Fruit fly (Drosophila melanogaster) whole organism, embryonic: ENCODE results near the gene CG6168.

Source experiments
- BEAF-32 ChIP-seq: fragments of 200-800 bp; sonication (Bioruptor generic); optimal IDR thresholded peaks from 3 replicates; lab custom pipeline; 2017; ENCODE audit warnings: missing biosample characterization, missing genetic modification characterization, mild to moderate bottlenecking, moderate library complexity, missing genetic modification reagents
- Blimp-1 ChIP-seq: fragments of 200-800 bp; sonication (Bioruptor generic); optimal IDR thresholded peaks from 3 replicates; lab custom pipeline; 2018; ENCODE audit warnings: missing biosample characterization, missing genetic modification characterization, mild to moderate bottlenecking, moderate library complexity, missing genetic modification reagents
- CG10147 ChIP-seq: fragments of 200-800 bp; sonication (Bioruptor generic); optimal IDR thresholded peaks from 2 replicates; lab custom pipeline; 2019; ENCODE audit warnings: missing biosample characterization, mild to moderate bottlenecking, missing genetic modification characterization, moderate library complexity
- CG1024 ChIP-seq: fragments of 200-800 bp; sonication (Bioruptor generic); IDR thresholded peaks from 2 replicates; pipeline ENCODE4 v1.3.6; 2022; ENCODE audit warnings: missing biosample characterization, missing genetic modification characterization
- CG10959 ChIP-seq: fragments of 200-800 bp; sonication (Bioruptor generic); IDR thresholded peaks from 2 replicates; pipeline ENCODE4 v1.3.6; 2022; ENCODE audit warnings: missing biosample characterization, missing genetic modification characterization
- CG11093 ChIP-seq: fragments of 200-800 bp; sonication (Bioruptor generic); IDR thresholded peaks from 3 replicates; pipeline ENCODE4 v1.3.6; 2022; ENCODE audit warnings: missing biosample characterization, missing genetic modification characterization
- CG1233 ChIP-seq: fragments of 200-800 bp; sonication (Bioruptor generic); optimal IDR thresholded peaks from 4 replicates; lab custom pipeline; 2018; ENCODE audit warnings: missing biosample characterization, mild to moderate bottlenecking, missing genetic modification characterization
- CG12942 ChIP-seq: fragments of 200-800 bp; sonication (Bioruptor generic); optimal IDR thresholded peaks from 3 replicates; lab custom pipeline; 2016; ENCODE audit warnings: missing biosample characterization, missing genetic modification characterization
- CG13287 ChIP-seq: fragments of 200-800 bp; sonication (Bioruptor generic); IDR thresholded peaks from 2 replicates; pipeline ENCODE4 v1.3.6; 2022; ENCODE audit warnings: missing biosample characterization, missing genetic modification characterization; ENCODE audit not compliant: partially characterized antibody
- CG13424 ChIP-seq: fragments of 200-800 bp; sonication (Bioruptor generic); optimal IDR thresholded peaks from 2 replicates; lab custom pipeline; 2019; ENCODE audit warnings: missing biosample characterization, mild to moderate bottlenecking, missing genetic modification characterization, moderate library complexity
- CG13624 ChIP-seq: fragments of 200-800 bp; sonication (Bioruptor generic); optimal IDR thresholded peaks from 2 replicates; lab custom pipeline; 2016; ENCODE audit warnings: missing biosample characterization, missing genetic modification characterization
- CG18262 ChIP-seq: fragments of 200-800 bp; optimal IDR thresholded peaks from 3 replicates; lab custom pipeline; 2019; ENCODE audit warnings: missing biosample characterization, mild to moderate bottlenecking, missing genetic modification characterization, moderate library complexity
- CG2712 ChIP-seq: fragments of 200-800 bp; optimal IDR thresholded peaks from 3 replicates; lab custom pipeline; 2019; ENCODE audit warnings: missing biosample characterization, mild to moderate bottlenecking, missing genetic modification characterization, moderate library complexity
- CG31388 ChIP-seq: fragments of 200-800 bp; sonication (Bioruptor generic); optimal IDR thresholded peaks from 2 replicates; lab custom pipeline; 2016; ENCODE audit warnings: missing biosample characterization, missing genetic modification characterization
- CG3726 ChIP-seq: fragments of 200-800 bp; sonication (Bioruptor generic); IDR thresholded peaks from 3 replicates; pipeline ENCODE4, ENCODE4 v1.3.6; 2022; ENCODE audit warnings: missing biosample characterization, missing genetic modification characterization
- CG6654 ChIP-seq: fragments of 200-800 bp; sonication (Bioruptor generic); optimal IDR thresholded peaks from 2 replicates; lab custom pipeline; 2017; ENCODE audit warnings: missing biosample characterization, mild to moderate bottlenecking, missing genetic modification characterization
- CG6683 ChIP-seq: fragments of 200-800 bp; sonication (Bioruptor generic); optimal IDR thresholded peaks from 2 replicates; lab custom pipeline; 2017; ENCODE audit warnings: missing biosample characterization, mild to moderate bottlenecking, missing genetic modification characterization, missing genetic modification reagents
- CG6854 ChIP-seq: fragments of 200-800 bp; sonication (Bioruptor generic); optimal IDR thresholded peaks from 3 replicates; lab custom pipeline; 2017; ENCODE audit warnings: missing biosample characterization, mild to moderate bottlenecking, missing genetic modification characterization
- CG7372 ChIP-seq: fragments of 200-800 bp; sonication (Bioruptor generic); IDR thresholded peaks from 2 replicates; pipeline ENCODE4 v1.3.6; 2022; ENCODE audit warnings: missing biosample characterization, missing genetic modification characterization
- CG8388 ChIP-seq: fragments of 200-800 bp; sonication (Bioruptor generic); optimal IDR thresholded peaks from 2 replicates; lab custom pipeline; 2019; ENCODE audit warnings: missing biosample characterization, mild to moderate bottlenecking, missing genetic modification characterization, moderate library complexity
- CG9797 ChIP-seq: fragments of 200-800 bp; sonication (Bioruptor generic); optimal IDR thresholded peaks from 3 replicates; lab custom pipeline; 2018; ENCODE audit warnings: missing biosample characterization, mild to moderate bottlenecking, missing genetic modification characterization
- CG9817 ChIP-seq: fragments of 200-800 bp; sonication (Bioruptor generic); optimal IDR thresholded peaks from 2 replicates; lab custom pipeline; 2018; ENCODE audit warnings: missing biosample characterization, mild to moderate bottlenecking, missing genetic modification characterization, moderate library complexity
- D19A ChIP-seq: fragments of 200-800 bp; optimal IDR thresholded peaks from 3 replicates; lab custom pipeline; 2019; ENCODE audit warnings: missing biosample characterization, mild to moderate bottlenecking, missing genetic modification characterization, moderate library complexity
- Dbx ChIP-seq: fragments of 200-800 bp; sonication (Bioruptor generic); IDR thresholded peaks from 3 replicates; pipeline ENCODE4 v1.3.6; 2022; ENCODE audit warnings: missing biosample characterization, missing genetic modification characterization
- Deaf1 ChIP-seq: fragments of 200-800 bp; optimal IDR thresholded peaks from 3 replicates; lab custom pipeline; 2019; ENCODE audit warnings: missing biosample characterization, mild to moderate bottlenecking, missing genetic modification characterization, moderate library complexity
- E2f2 ChIP-seq: fragments of 200-800 bp; sonication (Bioruptor generic); IDR thresholded peaks from 2 replicates; pipeline ENCODE4 v1.3.6; 2022; ENCODE audit warnings: missing biosample characterization, missing genetic modification characterization
- HLH3B ChIP-seq: fragments of 200-800 bp; sonication (Bioruptor generic); IDR thresholded peaks from 2 replicates; pipeline ENCODE4 v1.3.6; 2022; ENCODE audit warnings: missing biosample characterization, missing genetic modification characterization
- MESR4 ChIP-seq: fragments of 200-800 bp; sonication (Bioruptor generic); optimal IDR thresholded peaks from 2 replicates; lab custom pipeline; 2018; ENCODE audit warnings: missing biosample characterization, mild to moderate bottlenecking, missing genetic modification characterization, moderate library complexity
- Med ChIP-seq: fragments of 200-800 bp; sonication (Bioruptor generic); peaks from one replicate; lab custom pipeline; 2016; ENCODE audit warnings: missing biosample characterization, missing genetic modification characterization, mild to moderate bottlenecking, inconsistent platforms, moderate library complexity
- Nf-YA ChIP-seq: fragments of 200-800 bp; sonication (Bioruptor generic); IDR thresholded peaks from 2 replicates; pipeline ENCODE4 v1.3.6; 2022; ENCODE audit warnings: missing biosample characterization, missing genetic modification characterization
- ab ChIP-seq: fragments of 200-800 bp; sonication (Bioruptor generic); optimal IDR thresholded peaks from 2 replicates; lab custom pipeline; 2016; ENCODE audit warnings: missing biosample characterization, missing genetic modification characterization
- ara ChIP-seq: fragments of 200-800 bp; sonication (Bioruptor generic); IDR thresholded peaks from 2 replicates; pipeline ENCODE4 v1.3.6; 2022; ENCODE audit warnings: missing biosample characterization, missing genetic modification characterization
- bigmax ChIP-seq: fragments of 200-800 bp; sonication (Bioruptor generic); optimal IDR thresholded peaks from 2 replicates; lab custom pipeline; 2018; ENCODE audit warnings: missing biosample characterization, mild to moderate bottlenecking, missing genetic modification characterization
- ci ChIP-seq: fragments of 200-800 bp; sonication (Bioruptor generic); IDR thresholded peaks from 3 replicates; pipeline ENCODE4 v1.3.6; 2022; ENCODE audit warnings: missing biosample characterization, missing genetic modification characterization
- dan ChIP-seq: fragments of 200-800 bp; sonication (Bioruptor generic); IDR thresholded peaks from 2 replicates; pipeline ENCODE4 v1.3.6; 2022; ENCODE audit warnings: missing biosample characterization, missing genetic modification characterization
- dati ChIP-seq: fragments of 200-800 bp; sonication (Bioruptor generic); IDR thresholded peaks from 2 replicates; pipeline ENCODE4 v1.3.6; 2022; ENCODE audit warnings: missing biosample characterization, missing genetic modification characterization
- emc ChIP-seq: fragments of 200-800 bp; sonication (Bioruptor generic); optimal IDR thresholded peaks from 2 replicates; lab custom pipeline; 2016; ENCODE audit warnings: missing biosample characterization, missing genetic modification characterization
- eyg ChIP-seq: fragments of 200-800 bp; sonication (Bioruptor generic); optimal IDR thresholded peaks from 3 replicates; lab custom pipeline; 2016; ENCODE audit warnings: missing biosample characterization, missing genetic modification characterization
- fd64A ChIP-seq: fragments of 200-800 bp; sonication (Bioruptor generic); optimal IDR thresholded peaks from 3 replicates; lab custom pipeline; 2018; ENCODE audit warnings: missing biosample characterization, mild to moderate bottlenecking, missing genetic modification characterization
- fd96Cb ChIP-seq: fragments of 200-800 bp; sonication (Bioruptor generic); optimal IDR thresholded peaks from 2 replicates; lab custom pipeline; 2018; ENCODE audit warnings: missing biosample characterization, mild to moderate bottlenecking, missing genetic modification characterization, moderate library complexity
- grau ChIP-seq: fragments of 200-800 bp; optimal IDR thresholded peaks from 3 replicates; lab custom pipeline; 2019; ENCODE audit warnings: missing biosample characterization, mild to moderate bottlenecking, missing genetic modification characterization, moderate library complexity
- gsb ChIP-seq: fragments of 200-800 bp; sonication (Bioruptor generic); IDR thresholded peaks from 2 replicates; pipeline ENCODE4 v1.3.6; 2022; ENCODE audit warnings: missing biosample characterization, missing genetic modification characterization
- lov ChIP-seq, 2 experiments: fragments of 200-800 bp in 1 of 2; fragments of >200 bp in 1 of 2; sonication (Bioruptor generic) in 1 of 2; IDR thresholded peaks in 1 of 2; optimal IDR thresholded peaks in 1 of 2; 2 replicates in 1 of 2; 3 replicates in 1 of 2; pipeline versions ENCODE4 v1.3.6 to Lab custom; 2017 to 2022; ENCODE audit warnings: missing biosample characterization in 1 of 2, missing genetic modification characterization in 1 of 2
- nerfin-2 ChIP-seq: fragments of 200-800 bp; sonication (Bioruptor generic); IDR thresholded peaks from 2 replicates; pipeline ENCODE4 v1.3.6; 2022; ENCODE audit warnings: missing biosample characterization, missing genetic modification characterization; ENCODE audit not compliant: partially characterized antibody
- otp ChIP-seq: fragments of 200-800 bp; sonication (Bioruptor generic); IDR thresholded peaks from 3 replicates; pipeline ENCODE4, ENCODE4 v1.3.6; 2022; ENCODE audit warnings: missing biosample characterization, missing genetic modification characterization
- pan ChIP-seq, 4 experiments: fragments of >200 bp in 3 of 4; fragments of 200-800 bp in 1 of 4; sonication (Bioruptor generic) in 1 of 4; optimal IDR thresholded peaks in 3 of 4; IDR thresholded peaks in 1 of 4; 2 replicates each; pipeline versions ENCODE4 v1.3.6 to Lab custom; 2017 to 2022; ENCODE audit warnings: missing biosample characterization in 2 of 4, missing genetic modification characterization in 2 of 4, mixed read lengths in 1 of 4
- pita ChIP-seq: fragments of 200-800 bp; sonication (Bioruptor generic); optimal IDR thresholded peaks from 2 replicates; lab custom pipeline; 2017; ENCODE audit warnings: missing biosample characterization, mild to moderate bottlenecking, missing genetic modification characterization
- rib ChIP-seq: fragments of 200-800 bp; sonication (Bioruptor generic); IDR thresholded peaks from 2 replicates; pipeline ENCODE4 v1.3.6; 2022; ENCODE audit warnings: missing biosample characterization, missing genetic modification characterization
- wek ChIP-seq: fragments of 200-800 bp; sonication (Bioruptor generic); optimal IDR thresholded peaks from 3 replicates; lab custom pipeline; 2018; ENCODE audit warnings: missing biosample characterization, mild to moderate bottlenecking, missing genetic modification characterization, moderate library complexity
- zen ChIP-seq: fragments of 200-800 bp; sonication (Bioruptor generic); optimal IDR thresholded peaks from 3 replicates; lab custom pipeline; 2018; ENCODE audit warnings: missing biosample characterization, mild to moderate bottlenecking, missing genetic modification characterization, moderate library complexity

Gene CG6168

dm6 chr3L:11285066-11285465 is 36.5 kb downstream of the CG6168 start (continued):
- TF ChIP-seq Deaf1 (tag; lab: Kevin White, UChicago) (peak; percentile 41), emc (no peak), ab (GFP tag; lab: Kevin White, UChicago) (no peak), CG1233 (GFP tag; lab: Kevin White, UChicago) (peak; percentile 26), CG10147 (GFP tag; lab: Kevin White, UChicago) (peak; percentile 54), grau (no peak), CG6654 (no peak), rib (no peak), CG12942 (no peak), Dbx (GFP tag; lab: Robert Waterston, UW) (peak; percentile 20; the same call in 1 of the 3 replicates), Med (peak; percentile 81), pan (optimal IDR thresholded peaks at IDR 0.05; lab: Kevin White, UChicago) (no peak), pan (GFP tag; optimal IDR thresholded peaks at IDR 0.05 in 1 of 2, IDR thresholded peaks at IDR 0.05 in 1 of 2) (peak in 1 of 2 experiments; percentile 43), CG7372 (GFP tag; lab: Robert Waterston, UW) (0 out of 2 replicates have a peak, but pooled peaks have one; percentile 12), CG8388 (GFP tag; lab: Kevin White, UChicago) (no peak), CG9797 (GFP tag; lab: Kevin White, UChicago) (no peak), dati (GFP tag; lab: Robert Waterston, UW) (no peak), MESR4 (no peak), zen (tag; lab: Kevin White, UChicago) (peak; percentile 16), E2f2 (GFP tag; lab: Robert Waterston, UW) (no peak), CG11093 (no peak), bigmax (no peak), Nf-YA (no peak), pita (no peak), ara (no peak), ci (GFP tag; lab: Robert Waterston, UW) (no peak), CG9817 (tag; lab: Kevin White, UChicago) (no peak), CG10959 (GFP tag; lab: Robert Waterston, UW) (no peak), Blimp-1 (GFP tag; lab: Kevin White, UChicago) (peak; percentile 74), CG13287 (GFP tag; lab: Robert Waterston, UW) (no peak), lov (optimal IDR thresholded peaks at IDR 0.05; lab: Kevin White, UChicago) (no peak), lov (GFP tag; IDR thresholded peaks at IDR 0.05; lab: Robert Waterston, UW) (no peak), CG31388 (GFP tag; lab: Kevin White, UChicago) (peak; percentile 30), CG6683 (GFP tag; lab: Kevin White, UChicago) (no peak), D19A (tag; lab: Kevin White, UChicago) (peak; percentile 67), CG18262 (peak; percentile 69), wek (no peak), nerfin-2 (GFP tag; lab: Robert Waterston, UW) (no peak), CG1024 (GFP tag; lab: Robert Waterston, UW) (no peak), eyg (no peak), fd64A (GFP tag; lab: Kevin White, UChicago) (no peak), BEAF-32 (GFP tag; lab: Kevin White, UChicago) (no peak), CG13424 (tag; lab: Kevin White, UChicago) (no peak), CG3726 (GFP tag; lab: Robert Waterston, UW) (no peak), gsb (GFP tag; lab: Robert Waterston, UW) (no peak), otp (no peak), CG2712 (tag; lab: Kevin White, UChicago) (peak; percentile 78), CG13624 (GFP tag; lab: Kevin White, UChicago) (peak; percentile 29), fd96Cb (tag; lab: Kevin White, UChicago) (peak; percentile 67), CG6854 (peak; percentile 62), dan (GFP tag; lab: Robert Waterston, UW) (no peak), HLH3B (GFP tag; lab: Robert Waterston, UW) (peak; percentile 67; the same call in 1 of the 2 replicates)
